Worm (Caenorhabditis elegans): ENCODE data around the gene thk-1.

DNA sequence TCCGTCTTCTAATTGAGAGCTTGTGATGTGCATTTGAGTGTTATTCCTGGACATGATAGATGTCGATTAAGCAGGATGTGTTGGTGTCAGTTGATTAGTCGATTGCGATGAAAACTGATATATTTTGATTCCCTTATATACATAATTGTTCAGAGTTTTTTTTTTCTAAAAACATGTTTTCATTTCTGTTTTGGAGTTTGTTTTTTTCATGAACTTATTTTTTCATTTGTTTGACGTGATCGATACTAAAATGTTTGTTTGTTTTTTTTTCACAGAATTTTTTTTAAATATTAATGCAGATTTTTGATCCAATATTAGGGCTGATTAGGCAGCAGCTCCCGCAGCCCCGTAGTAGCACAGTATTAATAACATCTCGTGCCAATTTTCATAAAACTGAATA is 36.8 kb upstream of the thk-1 start, which contains the start of gene R09E10.2:
- TF ChIP-seq dmd-4 (tag; optimal IDR thresholded peaks at IDR 0.05): no peak
- TF ChIP-seq egl-27 (tag; optimal IDR thresholded peaks at IDR 0.05): no peak
- TF ChIP-seq nhr-23 (tag; optimal IDR thresholded peaks at IDR 0.05): no peak
- TF ChIP-seq fos-1 (tag; optimal IDR thresholded peaks at IDR 0.05): no peak
- TF ChIP-seq nhr-12 (tag; optimal IDR thresholded peaks at IDR 0.05): no peak
